Worm (Caenorhabditis elegans): ENCODE results near the gene C11E4.7.

- TF ChIP-seq W03F9.2 (tag; optimal IDR thresholded peaks at IDR 0.05) (no peak), him-1 (tag; optimal IDR thresholded peaks at IDR 0.05) (no peak), dao-5 (tag; optimal IDR thresholded peaks at IDR 0.05) (no peak)
Observed at ce11 chrX:9656772-9657171, 39.8 kb downstream of the C11E4.7 start.
